Fruit fly (Drosophila melanogaster) whole organism, embryonic: ENCODE results near the gene Dbp73D.

Experiments
- Antp ChIP-seq: fragments of 200-800 bp; sonication (Bioruptor generic); optimal IDR thresholded peaks from 3 replicates; lab custom pipeline; 2016; ENCODE audit warnings: missing biosample characterization, missing genetic modification characterization
- Asciz ChIP-seq: fragments of 200-800 bp; sonication (Bioruptor generic); optimal IDR thresholded peaks from 2 replicates; lab custom pipeline; 2017; ENCODE audit warnings: missing biosample characterization, mild to moderate bottlenecking, missing genetic modification characterization, missing genetic modification reagents
- B-H1 ChIP-seq: fragments of 200-800 bp; sonication (Bioruptor generic); IDR thresholded peaks from 3 replicates; pipeline ENCODE4 v1.3.6; 2022; ENCODE audit warnings: missing biosample characterization, missing genetic modification characterization
- Blimp-1 ChIP-seq: fragments of 200-800 bp; sonication (Bioruptor generic); optimal IDR thresholded peaks from 3 replicates; lab custom pipeline; 2018; ENCODE audit warnings: missing biosample characterization, missing genetic modification characterization, mild to moderate bottlenecking, moderate library complexity, missing genetic modification reagents
- CG10431 ChIP-seq: fragments of 200-800 bp; sonication (Bioruptor generic); optimal IDR thresholded peaks from 3 replicates; lab custom pipeline; 2018; ENCODE audit warnings: missing biosample characterization, mild to moderate bottlenecking, missing genetic modification characterization
- CG10462 ChIP-seq: fragments of 200-800 bp; sonication (Bioruptor generic); optimal IDR thresholded peaks from 2 replicates; lab custom pipeline; 2016; ENCODE audit warnings: missing biosample characterization, missing genetic modification characterization
- CG10959 ChIP-seq: fragments of 200-800 bp; sonication (Bioruptor generic); IDR thresholded peaks from 2 replicates; pipeline ENCODE4 v1.3.6; 2022; ENCODE audit warnings: missing biosample characterization, missing genetic modification characterization
- CG10979 ChIP-seq: fragments of 200-800 bp; sonication (Bioruptor generic); optimal IDR thresholded peaks from 2 replicates; lab custom pipeline; 2018; ENCODE audit warnings: missing biosample characterization, mild to moderate bottlenecking, missing genetic modification characterization, moderate library complexity
- CG11723 ChIP-seq: fragments of 200-800 bp; sonication (Bioruptor generic); optimal IDR thresholded peaks from 2 replicates; lab custom pipeline; 2017; ENCODE audit warnings: missing biosample characterization, mild to moderate bottlenecking, missing genetic modification characterization
- CG12659 ChIP-seq: fragments of 200-800 bp; sonication (Bioruptor generic); optimal IDR thresholded peaks from 3 replicates; lab custom pipeline; 2017; ENCODE audit warnings: mild to moderate bottlenecking, missing biosample characterization, missing genetic modification reagents, missing genetic modification characterization
- CG16863 ChIP-seq: fragments of 200-800 bp; sonication (Bioruptor generic); optimal IDR thresholded peaks from 3 replicates; lab custom pipeline; 2016; ENCODE audit warnings: missing biosample characterization, missing genetic modification characterization
- CG17186 ChIP-seq: fragments of 200-800 bp; sonication (Bioruptor generic); optimal IDR thresholded peaks from 3 replicates; lab custom pipeline; 2017; ENCODE audit warnings: missing biosample characterization, missing genetic modification reagents, missing genetic modification characterization
- CG1792 ChIP-seq: fragments of 200-800 bp; sonication (Bioruptor generic); optimal IDR thresholded peaks from 2 replicates; lab custom pipeline; 2016; ENCODE audit warnings: missing biosample characterization, missing genetic modification characterization
- CG3163 ChIP-seq: fragments of 200-800 bp; sonication (Bioruptor generic); optimal IDR thresholded peaks from 3 replicates; lab custom pipeline; 2016; ENCODE audit warnings: missing biosample characterization, missing genetic modification characterization
- CG32772 ChIP-seq: fragments of 200-800 bp; sonication (Bioruptor generic); IDR thresholded peaks from 2 replicates; pipeline ENCODE4 v1.3.6; 2022; ENCODE audit warnings: missing biosample characterization, missing genetic modification characterization
- CG34224 ChIP-seq: fragments of 200-800 bp; sonication (Bioruptor generic); IDR thresholded peaks from 3 replicates; pipeline ENCODE4 v1.3.6; 2022; ENCODE audit warnings: missing biosample characterization, missing genetic modification characterization; ENCODE audit not compliant: partially characterized antibody
- CG5245 ChIP-seq: fragments of 200-800 bp; sonication (Bioruptor generic); optimal IDR thresholded peaks from 3 replicates; lab custom pipeline; 2016; ENCODE audit warnings: missing biosample characterization, missing genetic modification characterization
- CG6175 ChIP-seq: fragments of 200-800 bp; sonication (Bioruptor generic); IDR thresholded peaks from 3 replicates; pipeline ENCODE4 v1.3.6; 2022; ENCODE audit warnings: missing biosample characterization, missing genetic modification characterization
- CG9817 ChIP-seq: fragments of 200-800 bp; sonication (Bioruptor generic); optimal IDR thresholded peaks from 2 replicates; lab custom pipeline; 2018; ENCODE audit warnings: missing biosample characterization, mild to moderate bottlenecking, missing genetic modification characterization, moderate library complexity
- Dp ChIP-seq: fragments of 200-800 bp; sonication (Bioruptor generic); optimal IDR thresholded peaks from 2 replicates; lab custom pipeline; 2018; ENCODE audit warnings: missing biosample characterization, mild to moderate bottlenecking, missing genetic modification characterization, moderate library complexity
- Ets65A ChIP-seq: fragments of 200-800 bp; sonication (Bioruptor generic); peaks from one replicate; lab custom pipeline; 2016; ENCODE audit warnings: missing biosample characterization, missing genetic modification characterization
- H2.0 ChIP-seq: fragments of 200-800 bp; sonication (Bioruptor generic); IDR thresholded peaks from 2 replicates; pipeline ENCODE4 v1.3.6; 2022; ENCODE audit warnings: missing biosample characterization, missing genetic modification characterization
- HLH3B ChIP-seq: fragments of 200-800 bp; sonication (Bioruptor generic); IDR thresholded peaks from 2 replicates; pipeline ENCODE4 v1.3.6; 2022; ENCODE audit warnings: missing biosample characterization, missing genetic modification characterization
- Hsf ChIP-seq: fragments of 200-800 bp; sonication (Bioruptor generic); optimal IDR thresholded peaks from 3 replicates; lab custom pipeline; 2016; ENCODE audit warnings: missing biosample characterization, missing genetic modification characterization
- Lim3 ChIP-seq: fragments of 200-800 bp; sonication (Bioruptor generic); IDR thresholded peaks from 2 replicates; pipeline ENCODE4 v1.3.6; 2022; ENCODE audit warnings: missing biosample characterization, missing genetic modification characterization
- MESR4 ChIP-seq: fragments of 200-800 bp; sonication (Bioruptor generic); optimal IDR thresholded peaks from 2 replicates; lab custom pipeline; 2018; ENCODE audit warnings: missing biosample characterization, mild to moderate bottlenecking, missing genetic modification characterization, moderate library complexity
- Six4 ChIP-seq: fragments of 200-800 bp; sonication (Bioruptor generic); optimal IDR thresholded peaks from 2 replicates; lab custom pipeline; 2016; ENCODE audit warnings: missing biosample characterization, missing genetic modification characterization
- Stat92E ChIP-seq, 3 experiments: fragments of >200 bp in 2 of 3; fragments of 200-800 bp in 1 of 3; sonication (Bioruptor generic) in 1 of 3; optimal IDR thresholded peaks; 2 replicates each; lab custom pipeline; 2017 to 2019; ENCODE audit warnings: missing biosample characterization in 3 of 3, missing genetic modification characterization in 3 of 3, mild to moderate bottlenecking in 1 of 3, moderate library complexity in 1 of 3
- ac ChIP-seq: fragments of 200-800 bp; sonication (Bioruptor generic); optimal IDR thresholded peaks from 3 replicates; lab custom pipeline; 2017; ENCODE audit warnings: missing biosample characterization, mild to moderate bottlenecking, missing genetic modification characterization
- bbx ChIP-seq: fragments of 200-800 bp; sonication (Bioruptor generic); IDR thresholded peaks from 2 replicates; pipeline ENCODE4 v1.3.6; 2022; ENCODE audit warnings: missing biosample characterization, missing genetic modification characterization; ENCODE audit not compliant: partially characterized antibody
- cg ChIP-seq: fragments of 200-800 bp; sonication (Bioruptor generic); optimal IDR thresholded peaks from 3 replicates; lab custom pipeline; 2019; ENCODE audit warnings: missing biosample characterization, mild to moderate bottlenecking, missing genetic modification characterization, moderate library complexity
- chm ChIP-seq: fragments of 200-800 bp; sonication (Bioruptor generic); IDR thresholded peaks from 2 replicates; pipeline ENCODE4 v1.3.6; 2022; ENCODE audit warnings: missing biosample characterization, missing genetic modification characterization
- danr ChIP-seq: fragments of 200-800 bp; sonication (Bioruptor generic); IDR thresholded peaks from 2 replicates; pipeline ENCODE4 v1.3.6; 2022; ENCODE audit warnings: missing biosample characterization, missing genetic modification characterization
- exex ChIP-seq: fragments of 200-800 bp; sonication (Bioruptor generic); optimal IDR thresholded peaks from 4 replicates; lab custom pipeline; 2018; ENCODE audit warnings: missing biosample characterization, mild to moderate bottlenecking, missing genetic modification characterization, moderate library complexity
- gt ChIP-seq: fragments of 200-800 bp; sonication (Bioruptor generic); IDR thresholded peaks from 2 replicates; pipeline ENCODE4 v1.3.6; 2022; ENCODE audit warnings: missing biosample characterization, missing genetic modification characterization
- hkb ChIP-seq, 2 experiments: fragments of 200-800 bp in 1 of 2; fragments of >200 bp in 1 of 2; sonication (Bioruptor generic) in 1 of 2; IDR thresholded peaks in 1 of 2; optimal IDR thresholded peaks in 1 of 2; 2 replicates each; pipeline versions ENCODE4 v1.3.6 to Lab custom; 2017 to 2022; ENCODE audit warnings: missing biosample characterization in 1 of 2, missing genetic modification characterization in 1 of 2
- lab ChIP-seq: fragments of 200-800 bp; sonication (Bioruptor generic); optimal IDR thresholded peaks from 3 replicates; lab custom pipeline; 2017; ENCODE audit warnings: missing biosample characterization, missing genetic modification characterization, mild to moderate bottlenecking, moderate library complexity, missing genetic modification reagents
- peb ChIP-seq: fragments of 200-800 bp; sonication (Bioruptor generic); IDR thresholded peaks from 2 replicates; pipeline ENCODE4 v1.3.6; 2022; ENCODE audit warnings: missing biosample characterization, missing genetic modification characterization
- phol ChIP-seq: fragments of 200-800 bp; sonication (Bioruptor generic); optimal IDR thresholded peaks from 3 replicates; lab custom pipeline; 2018; ENCODE audit warnings: missing biosample characterization, mild to moderate bottlenecking, missing genetic modification characterization, moderate library complexity
- row ChIP-seq: fragments of 200-800 bp; sonication (Bioruptor generic); IDR thresholded peaks from 3 replicates; pipeline ENCODE4 v1.3.6; 2022; ENCODE audit warnings: missing biosample characterization, missing genetic modification characterization
- sens ChIP-seq: fragments of 200-800 bp; sonication (Bioruptor generic); peaks from one replicate; lab custom pipeline; 2016; ENCODE audit warnings: missing biosample characterization, missing genetic modification characterization
- sens-2 ChIP-seq: fragments of 200-800 bp; sonication (Bioruptor generic); IDR thresholded peaks from 2 replicates; pipeline ENCODE4 v1.3.6; 2022; ENCODE audit warnings: missing biosample characterization, missing genetic modification characterization
- slou ChIP-seq: fragments of 200-800 bp; sonication (Bioruptor generic); optimal IDR thresholded peaks from 3 replicates; lab custom pipeline; 2016; ENCODE audit warnings: missing biosample characterization, missing genetic modification characterization
- tin ChIP-seq: fragments of 200-800 bp; sonication (Bioruptor generic); optimal IDR thresholded peaks from 3 replicates; lab custom pipeline; 2016; ENCODE audit warnings: missing biosample characterization, missing genetic modification characterization
- toy ChIP-seq: fragments of 200-800 bp; sonication (Bioruptor generic); IDR thresholded peaks from 2 replicates; pipeline ENCODE4 v1.3.6; 2022; ENCODE audit warnings: missing biosample characterization, missing genetic modification characterization
- z ChIP-seq: fragments of 200-800 bp; sonication (Bioruptor generic); IDR thresholded peaks from 3 replicates; pipeline ENCODE4 v1.3.6; 2022; ENCODE audit warnings: missing biosample characterization, missing genetic modification characterization
- zen ChIP-seq: fragments of 200-800 bp; sonication (Bioruptor generic); optimal IDR thresholded peaks from 3 replicates; lab custom pipeline; 2018; ENCODE audit warnings: missing biosample characterization, mild to moderate bottlenecking, missing genetic modification characterization, moderate library complexity
- zfh2 ChIP-seq: fragments of 200-800 bp; sonication (Bioruptor generic); optimal IDR thresholded peaks from 2 replicates; lab custom pipeline; 2016; ENCODE audit warnings: missing biosample characterization, missing genetic modification characterization

Dbp73D gene

dm6 chr3L:16765647-16766628, 35.3 kb upstream of the Dbp73D start, which contains the start of gene Nrt (continued):
- no peak for TF ChIP-seq CG1792
- TF ChIP-seq lab (GFP tag; lab: Kevin White, UChicago) = peak; percentile 80
- peak; percentile 1 for TF ChIP-seq CG3163
- TF ChIP-seq Blimp-1 (GFP tag; lab: Kevin White, UChicago) = peak; percentile 78
- no peak for TF ChIP-seq B-H1 (GFP tag; lab: Robert Waterston, UW)
- no peak for TF ChIP-seq CG17186 (GFP tag; lab: Kevin White, UChicago)
- TF ChIP-seq ac (GFP tag; lab: Kevin White, UChicago) = no peak
- TF ChIP-seq tin = peak; percentile 18
- peak; percentile 26 for TF ChIP-seq CG10431
- TF ChIP-seq sens-2 = 0 out of 2 replicates have a peak, but pooled peaks have one; percentile 20
- no peak for TF ChIP-seq peb (GFP tag; lab: Robert Waterston, UW)
- no peak for TF ChIP-seq CG16863 (GFP tag; lab: Kevin White, UChicago)
- TF ChIP-seq zfh2 (GFP tag; lab: Kevin White, UChicago) = no peak
- no peak for TF ChIP-seq H2.0 (GFP tag; lab: Robert Waterston, UW)
- TF ChIP-seq slou (GFP tag; lab: Kevin White, UChicago) = no peak
- no peak for TF ChIP-seq CG6175
- TF ChIP-seq CG10462 (GFP tag; lab: Kevin White, UChicago) = no peak
- TF ChIP-seq MESR4 (GFP tag; lab: Kevin White, UChicago) = peak; percentile 1
- peak; percentile 57 for TF ChIP-seq phol
- TF ChIP-seq chm (GFP tag; lab: Robert Waterston, UW) = peak; percentile 92
- TF ChIP-seq Ets65A (GFP tag; lab: Kevin White, UChicago) = peak; percentile 39
- no peak for TF ChIP-seq CG5245 (GFP tag; lab: Kevin White, UChicago)
- peak; percentile 60; the same call in 1 of the 2 replicates for TF ChIP-seq HLH3B (GFP tag; lab: Robert Waterston, UW)
- peak; percentile 58 for TF ChIP-seq CG12659
- TF ChIP-seq Hsf (GFP tag; lab: Kevin White, UChicago) = peak; percentile 26
- no peak for TF ChIP-seq hkb (optimal IDR thresholded peaks at IDR 0.05; lab: Kevin White, UChicago)
- TF ChIP-seq hkb (GFP tag; IDR thresholded peaks at IDR 0.05; lab: Robert Waterston, UW) = peak; percentile 79
- TF ChIP-seq exex (tag; lab: Kevin White, UChicago) = peak; percentile 9
- TF ChIP-seq z (GFP tag; lab: Robert Waterston, UW) = no peak
- peak; percentile 78 for TF ChIP-seq cg (GFP tag; lab: Kevin White, UChicago)
- TF ChIP-seq danr (GFP tag; lab: Robert Waterston, UW) = no peak
- no peak for TF ChIP-seq Lim3
- TF ChIP-seq Antp (GFP tag; lab: Kevin White, UChicago) = no peak
- TF ChIP-seq zen = no peak
- peak; percentile 49; the same call in 1 of the 2 replicates for TF ChIP-seq CG32772 (GFP tag; lab: Robert Waterston, UW)
- peak; percentile 87 for TF ChIP-seq row (GFP tag; lab: Robert Waterston, UW)
- TF ChIP-seq bbx (GFP tag; lab: Robert Waterston, UW) = peak; percentile 50; the same call in 1 of the 2 replicates
- TF ChIP-seq gt (GFP tag; lab: Robert Waterston, UW) = no peak
- TF ChIP-seq CG10979 (tag; lab: Kevin White, UChicago) = peak; percentile 69
- TF ChIP-seq CG9817 (tag; lab: Kevin White, UChicago) = peak; percentile 47
- no peak for TF ChIP-seq CG10959 (GFP tag; lab: Robert Waterston, UW)
- no peak for TF ChIP-seq Dp (GFP tag; lab: Kevin White, UChicago)
- TF ChIP-seq Stat92E (GFP tag; optimal IDR thresholded peaks at IDR 0.05; lab: Kevin White, UChicago) = peak in 1 of 3 experiments; percentile 84
- peak; percentile 70 for TF ChIP-seq Asciz (GFP tag; lab: Kevin White, UChicago)
- no peak for TF ChIP-seq toy (GFP tag; lab: Robert Waterston, UW)
- peak; percentile 21 for TF ChIP-seq Six4
- peak; percentile 25; the same call in 1 of the 3 replicates for TF ChIP-seq CG34224 (GFP tag; lab: Robert Waterston, UW)
- peak; percentile 75 for TF ChIP-seq sens
- peak; percentile 0 for TF ChIP-seq CG11723 (GFP tag; lab: Kevin White, UChicago)
